Worm (Caenorhabditis elegans) whole organism, L1 larva: ENCODE data around the gene srxa-1.

ENCODE experiments used
- C04F5.9 ChIP-seq: sonication (generic microtip); optimal IDR thresholded peaks from 2 replicates; lab custom pipeline; 2016; ENCODE audit warnings: missing genetic modification characterization, missing compliant biosample characterization
- C34B4.2 ChIP-seq: sonication (generic microtip); optimal IDR thresholded peaks from 2 replicates; lab custom pipeline; 2017; ENCODE audit warnings: mild to moderate bottlenecking, missing genetic modification characterization, missing compliant biosample characterization
- F16B12.6 ChIP-seq: fragments of 150-350 bp; optimal IDR thresholded peaks from 2 replicates; lab custom pipeline; 2014; ENCODE audit warnings: missing biosample characterization, missing genetic modification characterization
- aha-1 ChIP-seq: fragments of 150-350 bp; optimal IDR thresholded peaks from 2 replicates; lab custom pipeline; 2014; ENCODE audit warnings: missing biosample characterization, missing genetic modification characterization
- ceh-82 ChIP-seq, 3 experiments: fragments of 150-350 bp in 1 of 3; sonication (generic microtip) in 2 of 3; optimal IDR thresholded peaks; 2 replicates each; lab custom pipeline; 2014 to 2017; ENCODE audit warnings: missing biosample characterization in 3 of 3, missing genetic modification characterization in 3 of 3
- ceh-88 ChIP-seq: fragments of 200-800 bp; sonication (Bioruptor generic); IDR thresholded peaks from 2 replicates; pipeline ENCODE4 v1.3.6; 2022; ENCODE audit warnings: missing genetic modification characterization, missing compliant biosample characterization
- ceh-90 ChIP-seq: sonication (generic microtip); optimal IDR thresholded peaks from 2 replicates; lab custom pipeline; 2016; ENCODE audit warnings: missing genetic modification characterization, missing compliant biosample characterization
- ces-1 ChIP-seq: fragments of 150-350 bp; optimal IDR thresholded peaks from 2 replicates; lab custom pipeline; 2014; ENCODE audit warnings: missing biosample characterization, missing genetic modification reagents, missing genetic modification characterization
- dpl-1 ChIP-seq, 3 experiments: fragments of 150-350 bp in 2 of 3; sonication (generic microtip) in 1 of 3; optimal IDR thresholded peaks; 2 replicates each; lab custom pipeline; 2014 to 2017; ENCODE audit warnings: missing biosample characterization in 3 of 3, missing genetic modification characterization in 3 of 3, missing genetic modification reagents in 3 of 3
- efl-1 ChIP-seq, 4 experiments: fragments of 150-350 bp; optimal IDR thresholded peaks in 3 of 4; peaks in 1 of 4; 1 replicate in 1 of 4; 2 replicates in 3 of 4; lab custom pipeline; 2014; ENCODE audit warnings: missing biosample characterization in 2 of 4, missing genetic modification characterization in 2 of 4, missing genetic modification reagents in 2 of 4
- efl-3 ChIP-seq: fragments of 200-800 bp; sonication (Bioruptor generic); optimal IDR thresholded peaks from 2 replicates; lab custom pipeline; 2018; ENCODE audit warnings: mild to moderate bottlenecking, missing genetic modification characterization, missing compliant biosample characterization
- egl-13 ChIP-seq: sonication (generic microtip); optimal IDR thresholded peaks from 2 replicates; lab custom pipeline; 2016; ENCODE audit warnings: missing genotype, missing genetic modification reagents, missing genetic modification characterization, missing compliant biosample characterization
- egl-27 ChIP-seq, 2 experiments: fragments of 150-350 bp in 1 of 2; sonication (generic microtip); optimal IDR thresholded peaks; 3 replicates each; lab custom pipeline; 2017 to 2018; ENCODE audit warnings: missing biosample characterization in 2 of 2, missing genetic modification characterization in 2 of 2, missing genetic modification reagents in 2 of 2
- elt-2 ChIP-seq: sonication (generic microtip); optimal IDR thresholded peaks from 2 replicates; lab custom pipeline; 2016; ENCODE audit warnings: missing genetic modification characterization, mild to moderate bottlenecking, inconsistent platforms, missing compliant biosample characterization, missing genetic modification reagents
- fkh-4 ChIP-seq: sonication (generic microtip); optimal IDR thresholded peaks from 2 replicates; lab custom pipeline; 2016; ENCODE audit warnings: missing compliant biosample characterization, missing genetic modification characterization, borderline replicate concordance
- fkh-8 ChIP-seq: sonication (generic microtip); optimal IDR thresholded peaks from 2 replicates; lab custom pipeline; 2016; ENCODE audit warnings: mild to moderate bottlenecking, missing genetic modification characterization, missing compliant biosample characterization
- fos-1 ChIP-seq: fragments of 150-350 bp; optimal IDR thresholded peaks from 2 replicates; lab custom pipeline; 2014; ENCODE audit warnings: missing biosample characterization, missing genetic modification characterization
- grh-1 ChIP-seq: fragments of 200-800 bp; sonication (Bioruptor generic); IDR thresholded peaks from 2 replicates; pipeline ENCODE4 v1.3.6; 2022; ENCODE audit warnings: missing genetic modification reagents, missing genetic modification characterization, missing compliant biosample characterization
- hlh-4 ChIP-seq: sonication (generic microtip); optimal IDR thresholded peaks from 2 replicates; lab custom pipeline; 2016; ENCODE audit warnings: mild to moderate bottlenecking, missing genetic modification characterization, missing compliant biosample characterization
- hpl-2 ChIP-seq: fragments of 150-350 bp; optimal IDR thresholded peaks from 2 replicates; lab custom pipeline; 2014; ENCODE audit warnings: missing biosample characterization, missing genetic modification reagents, missing genetic modification characterization
- isw-1 ChIP-seq: fragments of 200-800 bp; sonication (Bioruptor generic); IDR thresholded peaks from 2 replicates; pipeline ENCODE4 v1.3.6; 2022; ENCODE audit warnings: missing genetic modification characterization, missing compliant biosample characterization
- lin-13 ChIP-seq: fragments of 150-350 bp; optimal IDR thresholded peaks from 2 replicates; lab custom pipeline; 2014; ENCODE audit warnings: missing biosample characterization, missing genetic modification reagents, missing genetic modification characterization
- lin-14 ChIP-seq: fragments of 200-800 bp; sonication (Bioruptor generic); optimal IDR thresholded peaks from 2 replicates; lab custom pipeline; 2018; ENCODE audit warnings: mild to moderate bottlenecking, missing genetic modification characterization, moderate library complexity, missing compliant biosample characterization
- lin-35 ChIP-seq, 2 experiments: fragments of 150-350 bp; optimal IDR thresholded peaks; 2 replicates each; lab custom pipeline; 2014; ENCODE audit warnings: missing biosample characterization in 2 of 2, missing genetic modification characterization in 2 of 2, missing genetic modification reagents in 2 of 2
- lir-3 ChIP-seq: sonication (generic microtip); optimal IDR thresholded peaks from 2 replicates; lab custom pipeline; 2016; ENCODE audit warnings: mild to moderate bottlenecking, missing genetic modification characterization, moderate library complexity, missing compliant biosample characterization; ENCODE audit not compliant: poor library complexity
- lsy-2 ChIP-seq, 2 experiments: fragments of 150-350 bp; optimal IDR thresholded peaks; 2 replicates each; lab custom pipeline; 2014; ENCODE audit warnings: missing biosample characterization in 2 of 2, missing genetic modification characterization in 2 of 2
- mep-1 ChIP-seq: fragments of 150-350 bp; optimal IDR thresholded peaks from 2 replicates; lab custom pipeline; 2014; ENCODE audit warnings: missing biosample characterization, missing genetic modification characterization
- nhr-12 ChIP-seq: sonication (generic microtip); optimal IDR thresholded peaks from 2 replicates; lab custom pipeline; 2017; ENCODE audit warnings: missing biosample characterization, missing genetic modification characterization
- nhr-19 ChIP-seq: fragments of 200-800 bp; sonication (Bioruptor generic); conservative IDR thresholded peaks from 2 replicates; pipeline ENCODE4 v1.3.6; 2022; ENCODE audit warnings: missing genetic modification characterization, missing compliant biosample characterization
- nhr-237 ChIP-seq: fragments of 150-350 bp; optimal IDR thresholded peaks from 2 replicates; lab custom pipeline; 2014; ENCODE audit warnings: missing biosample characterization, missing genetic modification characterization
- nhr-28 ChIP-seq: fragments of 150-350 bp; optimal IDR thresholded peaks from 2 replicates; lab custom pipeline; 2014; ENCODE audit warnings: missing biosample characterization, missing genetic modification characterization
- nhr-71 ChIP-seq: sonication (generic microtip); optimal IDR thresholded peaks from 2 replicates; lab custom pipeline; 2016; ENCODE audit warnings: mild to moderate bottlenecking, missing genetic modification characterization, moderate library complexity, missing compliant biosample characterization
- nhr-76 ChIP-seq: sonication (generic microtip); optimal IDR thresholded peaks from 2 replicates; lab custom pipeline; 2017; ENCODE audit warnings: missing biosample characterization, missing genetic modification characterization
- nhr-77 ChIP-seq: fragments of 150-350 bp; optimal IDR thresholded peaks from 2 replicates; lab custom pipeline; 2014; ENCODE audit warnings: missing biosample characterization, missing genetic modification characterization
- pax-3 ChIP-seq: fragments of 200-800 bp; sonication (Bioruptor generic); optimal IDR thresholded peaks from 2 replicates; lab custom pipeline; 2018; ENCODE audit warnings: mild to moderate bottlenecking, missing genetic modification characterization, moderate library complexity, missing compliant biosample characterization
- rnt-1 ChIP-seq: sonication (generic microtip); optimal IDR thresholded peaks from 2 replicates; lab custom pipeline; 2016; ENCODE audit warnings: mild to moderate bottlenecking, missing genetic modification characterization, moderate library complexity, missing compliant biosample characterization
- skn-1 ChIP-seq: fragments of 150-350 bp; optimal IDR thresholded peaks from 2 replicates; lab custom pipeline; 2014; ENCODE audit warnings: missing biosample characterization, missing genetic modification characterization
- snu-23 ChIP-seq: sonication (generic microtip); optimal IDR thresholded peaks from 2 replicates; lab custom pipeline; 2016; ENCODE audit warnings: missing genetic modification characterization, missing compliant biosample characterization
- unc-130 ChIP-seq: fragments of 150-350 bp; optimal IDR thresholded peaks from 2 replicates; lab custom pipeline; 2017; ENCODE audit warnings: missing biosample characterization, missing genetic modification characterization, inconsistent platforms
- unc-30 ChIP-seq: sonication (generic microtip); optimal IDR thresholded peaks from 2 replicates; lab custom pipeline; 2017; ENCODE audit warnings: missing biosample characterization, missing genetic modification characterization
- unc-62 ChIP-seq: fragments of 150-350 bp; optimal IDR thresholded peaks from 2 replicates; lab custom pipeline; 2014; ENCODE audit warnings: missing biosample characterization, missing genetic modification reagents, missing genetic modification characterization
- unc-98 ChIP-seq: fragments of 200-800 bp; sonication (Bioruptor generic); IDR thresholded peaks from 2 replicates; pipeline ENCODE4 v1.3.6; 2022; ENCODE audit warnings: missing genetic modification characterization, missing compliant biosample characterization
- zag-1 ChIP-seq: fragments of 150-350 bp; optimal IDR thresholded peaks from 2 replicates; lab custom pipeline; 2014; ENCODE audit warnings: missing biosample characterization, missing genetic modification characterization
- zip-4 ChIP-seq: fragments of 200-800 bp; sonication (Bioruptor generic); optimal IDR thresholded peaks from 2 replicates; lab custom pipeline; 2018; ENCODE audit warnings: mild to moderate bottlenecking, missing genetic modification characterization, moderate library complexity, missing compliant biosample characterization

The srxa-1 gene

ce11 chrV:20779707-20780346, 47.9 kb downstream of the srxa-1 start (continued):
- TF ChIP-seq lin-14 (peak; percentile 25), ceh-82 (tag; optimal IDR thresholded peaks at IDR 0.05; lab: Kevin White, UChicago) (no peak), fos-1 (tag; lab: Kevin White, UChicago) (peak; percentile 38), rnt-1 (peak; percentile 58), hlh-4 (tag; lab: Kevin White, UChicago) (no peak), nhr-28 (tag; lab: Kevin White, UChicago) (no peak)

DNA sequence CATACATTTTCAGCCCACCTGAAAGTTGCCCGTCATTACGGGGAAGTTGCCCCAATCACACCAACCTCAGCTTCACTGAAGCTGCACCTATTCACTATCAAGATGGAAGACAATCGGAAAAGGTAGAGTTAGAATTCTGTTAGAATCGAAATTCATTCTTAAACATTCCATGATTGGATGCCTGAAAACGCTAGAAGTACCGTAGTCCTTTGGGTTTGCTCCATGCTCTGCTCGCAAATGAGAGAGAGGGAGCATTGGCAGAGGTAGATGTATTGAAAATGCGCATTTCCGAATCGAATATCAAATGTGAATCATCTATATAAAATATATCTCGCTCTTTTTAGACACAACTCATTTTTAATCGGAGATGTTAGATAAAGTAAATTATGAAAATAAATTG, 48.5 kb downstream of the srxa-1 start, which contains the start of gene hif-1:
TSS of gene hif-1 (plus strand) at position 8 of the 400 bp plus-strand sequence.
- peak; percentile 31 for TF ChIP-seq egl-13 (tag; lab: Kevin White, UChicago)
- TF ChIP-seq lsy-2 (tag; optimal IDR thresholded peaks at IDR 0.05; lab: Kevin White, UChicago): peak in 1 of 2 experiments; percentile 57
- TF ChIP-seq rnt-1: peak; percentile 13
- TF ChIP-seq nhr-77 (tag; lab: Kevin White, UChicago): no peak
- no peak for TF ChIP-seq C34B4.2 (tag; lab: Kevin White, UChicago)
- TF ChIP-seq snu-23 (GFP tag; lab: Kevin White, UChicago): no peak
- TF ChIP-seq fkh-8 (tag; lab: Kevin White, UChicago): no peak

DNA sequence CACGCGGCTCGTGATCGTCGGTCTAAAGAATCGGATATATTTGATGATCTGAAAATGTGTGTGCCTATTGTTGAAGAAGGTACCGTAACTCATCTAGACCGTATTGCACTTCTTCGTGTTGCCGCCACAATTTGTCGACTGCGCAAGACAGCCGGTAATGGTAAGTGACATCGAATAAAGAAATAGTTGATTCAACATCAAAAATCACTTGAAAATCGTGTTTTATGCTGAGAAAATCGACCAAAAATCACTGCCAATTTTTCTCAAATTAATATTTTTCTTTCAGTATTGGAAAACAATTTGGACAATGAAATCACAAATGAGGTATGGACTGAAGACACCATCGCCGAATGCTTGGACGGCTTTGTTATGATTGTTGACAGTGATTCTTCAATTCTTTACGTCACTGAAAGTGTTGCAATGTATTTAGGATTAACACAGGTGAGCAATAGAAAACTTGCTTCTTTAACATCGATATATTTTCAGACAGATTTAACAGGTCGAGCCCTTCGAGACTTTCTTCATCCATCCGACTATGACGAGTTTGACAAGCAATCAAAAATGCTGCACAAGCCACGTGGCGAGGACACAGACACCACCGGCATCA, 49.6 kb downstream of the srxa-1 start:
- TF ChIP-seq egl-13 (tag; lab: Kevin White, UChicago) (no peak), unc-62 (GFP tag; lab: Kevin White, UChicago) (peak; percentile 27), efl-1 (optimal IDR thresholded peaks at IDR 0.05; lab: Kevin White, UChicago) (no peak), efl-1 (GFP tag; optimal IDR thresholded peaks at IDR 0.05 in 1 of 2; lab: Kevin White, UChicago) (peak in 1 of 2 experiments; percentile 54), nhr-237 (tag; lab: Kevin White, UChicago) (no peak), fkh-8 (tag; lab: Kevin White, UChicago) (no peak)
- TF ChIP-seq, all 84 proteins: peak for 2

DNA sequence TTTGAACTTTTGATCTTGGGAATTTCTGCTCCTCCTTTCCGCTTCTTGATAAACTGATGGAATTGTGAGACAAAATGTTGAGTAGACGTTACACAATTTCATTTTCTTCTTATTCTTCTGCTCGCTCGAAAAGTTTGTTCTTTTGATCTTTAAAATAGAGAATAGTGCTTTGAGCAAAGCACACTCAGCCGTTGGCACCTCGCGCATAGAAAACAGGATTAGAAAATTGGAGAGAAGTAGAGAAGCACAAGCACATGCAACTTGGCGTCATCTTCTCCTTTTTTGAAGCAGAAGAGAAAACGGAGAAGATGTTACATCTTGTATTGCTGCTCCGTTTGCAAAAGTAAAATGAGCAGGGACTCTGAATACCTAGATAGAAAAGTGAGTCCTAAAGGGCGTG, 50.3 kb downstream of the srxa-1 start:
- TF ChIP-seq skn-1 (tag; lab: Kevin White, UChicago) (peak; percentile 27), egl-13 (tag; lab: Kevin White, UChicago) (peak; percentile 56), nhr-12 (tag; lab: Kevin White, UChicago) (no peak), F16B12.6 (tag; lab: Kevin White, UChicago) (no peak), lir-3 (no peak), egl-27 (tag; optimal IDR thresholded peaks at IDR 0.05; lab: Kevin White, UChicago) (no peak), fkh-4 (tag; lab: Kevin White, UChicago) (no peak), lin-13 (GFP tag; lab: Kevin White, UChicago) (no peak), grh-1 (GFP tag; lab: Robert Waterston, UW) (no peak), aha-1 (tag; lab: Kevin White, UChicago) (no peak), nhr-19 (GFP tag; lab: Robert Waterston, UW) (peak; percentile 83), ceh-90 (tag; lab: Kevin White, UChicago) (no peak), zag-1 (tag; lab: Kevin White, UChicago) (peak; percentile 88), ceh-88 (GFP tag; lab: Robert Waterston, UW) (no peak), mep-1 (tag; lab: Kevin White, UChicago) (peak; percentile 56), unc-130 (tag; lab: Kevin White, UChicago) (no peak), dpl-1 (GFP tag; optimal IDR thresholded peaks at IDR 0.05; lab: Kevin White, UChicago) (peak in 1 of 3 experiments; percentile 38), efl-3 (no peak), snu-23 (GFP tag; lab: Kevin White, UChicago) (peak; percentile 65), pax-3 (tag; lab: Kevin White, UChicago) (no peak), hpl-2 (GFP tag; lab: Kevin White, UChicago) (no peak), nhr-76 (tag; lab: Kevin White, UChicago) (no peak), fkh-8 (tag; lab: Kevin White, UChicago) (peak; percentile 93), C34B4.2 (tag; lab: Kevin White, UChicago) (no peak), zip-4 (GFP tag; lab: Kevin White, UChicago) (no peak), lin-35 (GFP tag; optimal IDR thresholded peaks at IDR 0.05; lab: Kevin White, UChicago) (peak in 1 of 2 experiments; percentile 33), unc-30 (no peak), ces-1 (GFP tag; lab: Kevin White, UChicago) (peak; percentile 84), isw-1 (GFP tag; lab: Robert Waterston, UW) (peak; percentile 30), nhr-71 (tag; lab: Kevin White, UChicago) (peak; percentile 91), C04F5.9 (no peak), elt-2 (tag; lab: Kevin White, UChicago) (no peak), unc-98 (GFP tag; lab: Robert Waterston, UW) (no peak)
